Fruit fly (Drosophila melanogaster) whole organism, embryonic: ENCODE results near the gene PIP82.

Experiments
- ATbp ChIP-seq: fragments of 200-800 bp; sonication (Bioruptor generic); optimal IDR thresholded peaks from 2 replicates; lab custom pipeline; 2017; ENCODE audit warnings: missing biosample characterization, mild to moderate bottlenecking, missing genetic modification characterization, missing genetic modification reagents
- Ada2b ChIP-seq: fragments of 200-800 bp; sonication (Bioruptor generic); IDR thresholded peaks from 2 replicates; pipeline ENCODE4 v1.3.6; 2022; ENCODE audit warnings: missing biosample characterization, missing genetic modification characterization
- Atf3 ChIP-seq: fragments of 200-800 bp; sonication (Bioruptor generic); optimal IDR thresholded peaks from 3 replicates; lab custom pipeline; 2016; ENCODE audit warnings: missing biosample characterization, missing genetic modification characterization
- Bgb ChIP-seq: fragments of 200-800 bp; sonication (Bioruptor generic); IDR thresholded peaks from 2 replicates; pipeline ENCODE4 v1.3.6; 2022; ENCODE audit warnings: missing biosample characterization, missing genetic modification characterization; ENCODE audit not compliant: partially characterized antibody
- CG10321 ChIP-seq: fragments of 200-800 bp; sonication (Bioruptor generic); IDR thresholded peaks from 2 replicates; pipeline ENCODE4 v1.3.6; 2022; ENCODE audit warnings: missing biosample characterization, missing genetic modification characterization
- CG10431 ChIP-seq: fragments of 200-800 bp; sonication (Bioruptor generic); optimal IDR thresholded peaks from 3 replicates; lab custom pipeline; 2018; ENCODE audit warnings: missing biosample characterization, mild to moderate bottlenecking, missing genetic modification characterization
- CG10565 ChIP-seq: fragments of 200-800 bp; sonication (Bioruptor generic); optimal IDR thresholded peaks from 3 replicates; lab custom pipeline; 2016; ENCODE audit warnings: missing biosample characterization, mild to moderate bottlenecking, missing genetic modification characterization
- CG10959 ChIP-seq: fragments of 200-800 bp; sonication (Bioruptor generic); IDR thresholded peaks from 2 replicates; pipeline ENCODE4 v1.3.6; 2022; ENCODE audit warnings: missing biosample characterization, missing genetic modification characterization
- CG12219 ChIP-seq: fragments of 200-800 bp; sonication (Bioruptor generic); optimal IDR thresholded peaks from 3 replicates; lab custom pipeline; 2018; ENCODE audit warnings: missing biosample characterization, mild to moderate bottlenecking, missing genetic modification characterization
- CG12299 ChIP-seq: fragments of 200-800 bp; sonication (Bioruptor generic); optimal IDR thresholded peaks from 2 replicates; lab custom pipeline; 2018; ENCODE audit warnings: missing biosample characterization, mild to moderate bottlenecking, missing genetic modification characterization
- CG12769 ChIP-seq: fragments of 200-800 bp; sonication (Bioruptor generic); optimal IDR thresholded peaks from 2 replicates; lab custom pipeline; 2019; ENCODE audit warnings: missing biosample characterization, mild to moderate bottlenecking, missing genetic modification characterization, moderate library complexity
- CG14667 ChIP-seq: fragments of 200-800 bp; sonication (Bioruptor generic); IDR thresholded peaks from 2 replicates; pipeline ENCODE4 v1.3.6; 2022; ENCODE audit warnings: missing biosample characterization, missing genetic modification characterization
- CG14965 ChIP-seq: fragments of 200-800 bp; sonication (Bioruptor generic); optimal IDR thresholded peaks from 2 replicates; lab custom pipeline; 2016; ENCODE audit warnings: missing biosample characterization, missing genetic modification characterization, borderline replicate concordance
- CG15514 ChIP-seq: fragments of 200-800 bp; sonication (Bioruptor generic); optimal IDR thresholded peaks from 3 replicates; lab custom pipeline; 2017; ENCODE audit warnings: missing biosample characterization, missing genetic modification characterization, mild to moderate bottlenecking, moderate library complexity, missing genetic modification reagents
- CG15696 ChIP-seq: fragments of 200-800 bp; sonication (Bioruptor generic); optimal IDR thresholded peaks from 2 replicates; lab custom pipeline; 2019; ENCODE audit warnings: missing biosample characterization, mild to moderate bottlenecking, missing genetic modification characterization, moderate library complexity
- CG1602 ChIP-seq: fragments of 200-800 bp; sonication (Bioruptor generic); optimal IDR thresholded peaks from 3 replicates; lab custom pipeline; 2016; ENCODE audit warnings: missing biosample characterization, missing genetic modification characterization
- CG2678 ChIP-seq: fragments of 200-800 bp; sonication (Bioruptor generic); optimal IDR thresholded peaks from 3 replicates; lab custom pipeline; 2019; ENCODE audit warnings: missing biosample characterization, mild to moderate bottlenecking, missing genetic modification characterization, moderate library complexity
- CG2712 ChIP-seq: fragments of 200-800 bp; optimal IDR thresholded peaks from 3 replicates; lab custom pipeline; 2019; ENCODE audit warnings: missing biosample characterization, mild to moderate bottlenecking, missing genetic modification characterization, moderate library complexity
- CG31441 ChIP-seq: fragments of 200-800 bp; sonication (Bioruptor generic); IDR thresholded peaks from 2 replicates; pipeline ENCODE4 v1.3.6; 2022; ENCODE audit warnings: missing biosample characterization, missing genetic modification characterization
- CG33557 ChIP-seq: fragments of 200-800 bp; sonication (Bioruptor generic); optimal IDR thresholded peaks from 2 replicates; lab custom pipeline; 2019; ENCODE audit warnings: missing biosample characterization, mild to moderate bottlenecking, missing genetic modification characterization, moderate library complexity
- CG4617 ChIP-seq: fragments of 200-800 bp; sonication (Bioruptor generic); optimal IDR thresholded peaks from 3 replicates; lab custom pipeline; 2016; ENCODE audit warnings: missing biosample characterization, missing genetic modification characterization, borderline replicate concordance
- CG4730 ChIP-seq: fragments of 200-800 bp; sonication (Bioruptor generic); IDR thresholded peaks from 2 replicates; pipeline ENCODE4 v1.3.6; 2022; ENCODE audit warnings: missing biosample characterization, missing genetic modification characterization
- CG5180 ChIP-seq: fragments of 200-800 bp; sonication (Bioruptor generic); optimal IDR thresholded peaks from 3 replicates; lab custom pipeline; 2017; ENCODE audit warnings: missing biosample characterization, missing genetic modification characterization, mild to moderate bottlenecking, moderate library complexity, missing genetic modification reagents
- CG7786 ChIP-seq: fragments of 200-800 bp; sonication (Bioruptor generic); optimal IDR thresholded peaks from 2 replicates; lab custom pipeline; 2016; ENCODE audit warnings: missing biosample characterization, missing genetic modification characterization
- CG8281 ChIP-seq: fragments of 200-800 bp; sonication (Bioruptor generic); optimal IDR thresholded peaks from 2 replicates; lab custom pipeline; 2018; ENCODE audit warnings: missing biosample characterization, mild to moderate bottlenecking, missing genetic modification characterization, moderate library complexity
- CG8765 ChIP-seq: fragments of 200-800 bp; sonication (Bioruptor generic); IDR thresholded peaks from 2 replicates; pipeline ENCODE4 v1.3.6; 2022; ENCODE audit warnings: missing biosample characterization, missing genetic modification characterization
- Mes4 ChIP-seq: fragments of 200-800 bp; sonication (Bioruptor generic); optimal IDR thresholded peaks from 2 replicates; lab custom pipeline; 2016; ENCODE audit warnings: missing biosample characterization, missing genetic modification characterization
- Myb ChIP-seq: fragments of 200-800 bp; sonication (Bioruptor generic); optimal IDR thresholded peaks from 2 replicates; lab custom pipeline; 2016; ENCODE audit warnings: missing biosample characterization, missing genetic modification characterization
- NK7.1 ChIP-seq: fragments of 200-800 bp; sonication (Bioruptor generic); optimal IDR thresholded peaks from 3 replicates; lab custom pipeline; 2016; ENCODE audit warnings: missing biosample characterization, missing genetic modification characterization
- Nf-YA ChIP-seq: fragments of 200-800 bp; sonication (Bioruptor generic); IDR thresholded peaks from 2 replicates; pipeline ENCODE4 v1.3.6; 2022; ENCODE audit warnings: missing biosample characterization, missing genetic modification characterization
- Rx ChIP-seq: fragments of 200-800 bp; sonication (Bioruptor generic); IDR thresholded peaks from 2 replicates; pipeline ENCODE4 v1.3.6; 2022; ENCODE audit warnings: missing biosample characterization, missing genetic modification characterization
- Sin3A ChIP-seq: fragments of >200 bp; optimal IDR thresholded peaks from 2 replicates; lab custom pipeline; 2018
- Sox102F ChIP-seq: fragments of 200-800 bp; sonication (Bioruptor generic); optimal IDR thresholded peaks from 2 replicates; lab custom pipeline; 2018; ENCODE audit warnings: missing biosample characterization, mild to moderate bottlenecking, missing genetic modification characterization, moderate library complexity
- Spps ChIP-seq: fragments of 200-800 bp; sonication (Bioruptor generic); optimal IDR thresholded peaks from 2 replicates; lab custom pipeline; 2018; ENCODE audit warnings: missing biosample characterization, mild to moderate bottlenecking, missing genetic modification characterization
- Ssrp ChIP-seq: fragments of 200-800 bp; sonication (Bioruptor generic); optimal IDR thresholded peaks from 2 replicates; lab custom pipeline; 2018; ENCODE audit warnings: missing biosample characterization, mild to moderate bottlenecking, missing genetic modification characterization, moderate library complexity
- Xbp1 ChIP-seq: fragments of 200-800 bp; sonication (Bioruptor generic); optimal IDR thresholded peaks from 3 replicates; lab custom pipeline; 2016; ENCODE audit warnings: missing biosample characterization, mild to moderate bottlenecking, missing genetic modification characterization
- ab ChIP-seq: fragments of 200-800 bp; sonication (Bioruptor generic); optimal IDR thresholded peaks from 2 replicates; lab custom pipeline; 2016; ENCODE audit warnings: missing biosample characterization, missing genetic modification characterization
- chif ChIP-seq, 2 experiments: fragments of 200-800 bp; sonication (Bioruptor generic); optimal IDR thresholded peaks; 3 replicates each; lab custom pipeline; 2016; ENCODE audit warnings: missing biosample characterization in 2 of 2, missing genetic modification characterization in 2 of 2
- dmrt11E ChIP-seq: fragments of 200-800 bp; sonication (Bioruptor generic); optimal IDR thresholded peaks from 3 replicates; lab custom pipeline; 2018; ENCODE audit warnings: missing biosample characterization, mild to moderate bottlenecking, missing genetic modification characterization, moderate library complexity
- esg ChIP-seq: fragments of 200-800 bp; sonication (Bioruptor generic); conservative IDR thresholded peaks from 2 replicates; pipeline ENCODE4 v1.3.6; 2022; ENCODE audit warnings: missing biosample characterization, missing genetic modification characterization
- ftz-f1 ChIP-seq: fragments of 200-800 bp; sonication (Bioruptor generic); optimal IDR thresholded peaks from 2 replicates; lab custom pipeline; 2016; ENCODE audit warnings: missing biosample characterization, missing genetic modification characterization
- gfzf ChIP-seq: fragments of 200-800 bp; sonication (Bioruptor generic); optimal IDR thresholded peaks from 2 replicates; lab custom pipeline; 2016; ENCODE audit warnings: missing biosample characterization, mild to moderate bottlenecking, missing genetic modification characterization, moderate library complexity
- ham ChIP-seq: fragments of 200-800 bp; sonication (Bioruptor generic); IDR thresholded peaks from 2 replicates; pipeline ENCODE4 v1.3.6; 2022; ENCODE audit warnings: missing biosample characterization, missing genetic modification characterization
- lmd ChIP-seq: fragments of 200-800 bp; sonication (Bioruptor generic); IDR thresholded peaks from 2 replicates; pipeline ENCODE4 v1.3.6; 2022; ENCODE audit warnings: missing biosample characterization, missing genetic modification characterization
- nmo ChIP-seq: fragments of 200-800 bp; sonication (Bioruptor generic); optimal IDR thresholded peaks from 2 replicates; lab custom pipeline; 2018; ENCODE audit warnings: missing biosample characterization, mild to moderate bottlenecking, missing genetic modification characterization, moderate library complexity
- sc ChIP-seq, 3 experiments: fragments of >200 bp in 2 of 3; fragments of 200-800 bp in 1 of 3; sonication (Bioruptor generic) in 1 of 3; optimal IDR thresholded peaks; 2 replicates in 2 of 3; 3 replicates in 1 of 3; lab custom pipeline; 2017; ENCODE audit warnings: mild to moderate bottlenecking in 1 of 3, missing biosample characterization in 1 of 3, missing genetic modification characterization in 1 of 3, missing genetic modification reagents in 1 of 3
- sens ChIP-seq: fragments of 200-800 bp; sonication (Bioruptor generic); peaks from one replicate; lab custom pipeline; 2016; ENCODE audit warnings: missing biosample characterization, missing genetic modification characterization
- slbo ChIP-seq: fragments of 200-800 bp; sonication (Bioruptor generic); IDR thresholded peaks from 2 replicates; pipeline ENCODE4 v1.3.6; 2022; ENCODE audit warnings: missing biosample characterization, missing genetic modification characterization
- sob ChIP-seq: fragments of 200-800 bp; sonication (Bioruptor generic); IDR thresholded peaks from 2 replicates; pipeline ENCODE4 v1.3.6; 2022; ENCODE audit warnings: missing biosample characterization, missing genetic modification characterization
- tll ChIP-seq, 2 experiments: fragments of 200-800 bp in 1 of 2; fragments of >200 bp in 1 of 2; sonication (Bioruptor generic) in 1 of 2; optimal IDR thresholded peaks; 2 replicates each; lab custom pipeline; 2017 to 2019; ENCODE audit warnings: missing biosample characterization in 2 of 2, missing genetic modification characterization in 2 of 2, mild to moderate bottlenecking in 1 of 2, moderate library complexity in 1 of 2
- twi ChIP-seq: fragments of 200-800 bp; optimal IDR thresholded peaks from 2 replicates; lab custom pipeline; 2019; ENCODE audit warnings: missing biosample characterization, mild to moderate bottlenecking, missing genetic modification characterization, moderate library complexity

The PIP82 gene

dm6 chrX:8499151-8499550, 30.3 kb downstream of the PIP82 start (continued):
- no peak for TF ChIP-seq Sin3A (lab: Kevin White, UChicago)
- TF ChIP-seq Xbp1 (GFP tag; lab: Kevin White, UChicago): peak; percentile 17
- no peak for TF ChIP-seq Spps
- TF ChIP-seq ab (GFP tag; lab: Kevin White, UChicago): no peak
- TF ChIP-seq gfzf: no peak
- no peak for TF ChIP-seq CG31441 (GFP tag; lab: Robert Waterston, UW)
- no peak for TF ChIP-seq CG14667 (GFP tag; lab: Robert Waterston, UW)
- peak; percentile 82 for TF ChIP-seq sens
- no peak for TF ChIP-seq Mes4
- no peak for TF ChIP-seq CG4730
- TF ChIP-seq CG10321 (GFP tag; lab: Robert Waterston, UW): no peak
- TF ChIP-seq CG4617: no peak
- TF ChIP-seq lmd (GFP tag; lab: Robert Waterston, UW): no peak
- no peak for TF ChIP-seq CG10431 (GFP tag; lab: Kevin White, UChicago)
- TF ChIP-seq Ada2b (GFP tag; lab: Robert Waterston, UW): 0 out of 2 replicates have a peak, but pooled peaks have one; percentile 22
- TF ChIP-seq NK7.1 (GFP tag; lab: Kevin White, UChicago): no peak
- TF ChIP-seq slbo (GFP tag; lab: Robert Waterston, UW): peak; percentile 32; the same call in 1 of the 2 replicates
- no peak for TF ChIP-seq nmo
- no peak for TF ChIP-seq Rx (GFP tag; lab: Robert Waterston, UW)
- no peak for TF ChIP-seq CG12769 (tag; lab: Kevin White, UChicago)
- TF ChIP-seq CG15696 (tag; lab: Kevin White, UChicago): no peak
- TF ChIP-seq CG12299: no peak
- no peak for TF ChIP-seq ATbp (GFP tag; lab: Kevin White, UChicago)
- no peak for TF ChIP-seq CG10565 (GFP tag; lab: Kevin White, UChicago)
- no peak for TF ChIP-seq sc (optimal IDR thresholded peaks at IDR 0.05; lab: Kevin White, UChicago)
- TF ChIP-seq sc (GFP tag; optimal IDR thresholded peaks at IDR 0.05; lab: Kevin White, UChicago): no peak
- no peak for TF ChIP-seq tll (GFP tag; optimal IDR thresholded peaks at IDR 0.05; lab: Kevin White, UChicago)
- TF ChIP-seq CG2678: no peak
- TF ChIP-seq dmrt11E (tag; lab: Kevin White, UChicago): no peak
- TF ChIP-seq Sox102F (GFP tag; lab: Kevin White, UChicago): peak; percentile 45
- TF ChIP-seq twi (tag; lab: Kevin White, UChicago): no peak
- no peak for TF ChIP-seq CG1602
- peak; percentile 22; the same call in 1 of the 2 replicates for TF ChIP-seq Nf-YA (GFP tag; lab: Robert Waterston, UW)
- TF ChIP-seq CG12219 (GFP tag; lab: Kevin White, UChicago): no peak
- no peak for TF ChIP-seq chif (GFP tag; optimal IDR thresholded peaks at IDR 0.05; lab: Kevin White, UChicago)
- no peak for TF ChIP-seq Ssrp
- no peak for TF ChIP-seq CG14965 (GFP tag; lab: Kevin White, UChicago)
- TF ChIP-seq CG15514 (GFP tag; lab: Kevin White, UChicago): no peak
- TF ChIP-seq sob (GFP tag; lab: Robert Waterston, UW): peak; percentile 24; the same call in 1 of the 2 replicates
- no peak for TF ChIP-seq ftz-f1 (GFP tag; lab: Kevin White, UChicago)
- TF ChIP-seq CG7786 (GFP tag; lab: Kevin White, UChicago): peak; percentile 4
- no peak for TF ChIP-seq CG2712
- TF ChIP-seq Atf3: no peak
- TF ChIP-seq CG8765 (GFP tag; lab: Robert Waterston, UW): no peak
- no peak for TF ChIP-seq CG33557 (GFP tag; lab: Kevin White, UChicago)
- TF ChIP-seq Myb (GFP tag; lab: Kevin White, UChicago): no peak
- no peak for TF ChIP-seq esg (GFP tag; lab: Robert Waterston, UW)
- TF ChIP-seq CG8281 (tag; lab: Kevin White, UChicago): no peak
- TF ChIP-seq CG10959 (GFP tag; lab: Robert Waterston, UW): no peak
- TF ChIP-seq Bgb (GFP tag; lab: Robert Waterston, UW): no peak
- TF ChIP-seq CG5180 (GFP tag; lab: Kevin White, UChicago): no peak
- no peak for TF ChIP-seq ham (GFP tag; lab: Robert Waterston, UW)
